Fruit fly (Drosophila melanogaster): Measurements from ENCODE around the gene Ir76a.
A peak's percentile ranks its signal among the peaks of the same experiment; 100 is the strongest.

Gene Ir76a

DNA sequence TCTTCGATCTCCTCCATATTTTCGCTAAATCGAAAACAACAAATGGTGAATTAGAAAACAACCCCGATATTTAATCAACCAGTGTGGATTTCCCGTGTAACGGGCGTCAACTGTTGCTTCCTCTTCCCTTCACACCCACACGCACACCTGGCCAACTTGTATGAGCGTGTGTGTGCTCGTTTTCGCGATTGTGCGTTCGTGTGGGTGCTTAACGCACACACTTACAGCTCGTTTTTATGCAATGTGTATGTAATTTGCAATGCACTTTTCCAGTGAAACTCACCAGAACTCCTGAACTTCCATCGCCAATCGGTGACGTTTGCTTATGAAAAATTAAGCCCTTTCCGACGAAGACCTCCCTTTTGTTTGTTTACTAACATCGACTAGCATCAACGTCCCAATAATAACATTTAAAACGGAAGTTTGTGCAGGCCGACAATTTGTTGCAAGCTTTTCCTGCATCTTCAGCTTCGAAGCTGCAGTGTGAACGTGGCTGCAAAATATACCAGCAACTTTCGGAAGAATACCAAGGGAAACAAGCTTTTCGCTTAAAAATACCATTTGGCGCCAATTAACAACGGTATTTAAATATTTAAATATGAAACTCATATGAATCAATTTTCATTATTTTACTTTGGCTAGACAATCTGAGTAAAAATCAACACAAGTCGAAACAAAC, 16.5 kb downstream of the Ir76a start, which contains the start of gene cyc (continued):
- TF ChIP-seq en (GFP tag; optimal IDR thresholded peaks at IDR 0.05) (no peak), hkb (optimal IDR thresholded peaks at IDR 0.05) (no peak), hkb (GFP tag; IDR thresholded peaks at IDR 0.05) (no peak), trem (tag; optimal IDR thresholded peaks at IDR 0.05) (peak; percentile 7), gcm (GFP tag; optimal IDR thresholded peaks at IDR 0.05) (no peak), ssp (GFP tag; IDR thresholded peaks at IDR 0.05) (0 out of 2 replicates have a peak, but pooled peaks have one; percentile 26), pfk (GFP tag; optimal IDR thresholded peaks at IDR 0.05) (no peak), CG30020 (tag; optimal IDR thresholded peaks at IDR 0.05) (no peak), gfzf (GFP tag; optimal IDR thresholded peaks at IDR 0.05) (peak; percentile 62), Pdp1 (GFP tag; optimal IDR thresholded peaks at IDR 0.05) (peak in 1 of 2 experiments; percentile 28), Hr3 (GFP tag; optimal IDR thresholded peaks at IDR 0.05) (no peak), CG5180 (GFP tag; optimal IDR thresholded peaks at IDR 0.05) (peak; percentile 21), Abd-B (GFP tag; optimal IDR thresholded peaks at IDR 0.05) (no peak), MBD-R2 (GFP tag; IDR thresholded peaks at IDR 0.05) (peak; percentile 29; the same call in 1 of the 2 replicates), lbe (GFP tag; optimal IDR thresholded peaks at IDR 0.05) (peak; percentile 22), CG12659 (GFP tag; optimal IDR thresholded peaks at IDR 0.05) (peak; percentile 36), CG7372 (GFP tag; IDR thresholded peaks at IDR 0.05) (no peak), gt (GFP tag; IDR thresholded peaks at IDR 0.05) (no peak), ara (GFP tag; IDR thresholded peaks at IDR 0.05) (no peak), CG2889 (GFP tag; IDR thresholded peaks at IDR 0.05) (no peak), pzg (GFP tag; optimal IDR thresholded peaks at IDR 0.05) (peak; percentile 65), stwl (tag; optimal IDR thresholded peaks at IDR 0.05) (peak; percentile 17), CG15514 (GFP tag; optimal IDR thresholded peaks at IDR 0.05) (peak; percentile 84), CG9797 (GFP tag; optimal IDR thresholded peaks at IDR 0.05) (peak; percentile 62), ci (GFP tag; IDR thresholded peaks at IDR 0.05) (0 out of 3 replicates have a peak, but pooled peaks have one; percentile 19), CG6765 (GFP tag; optimal IDR thresholded peaks at IDR 0.05) (no peak), HHEX (GFP tag; optimal IDR thresholded peaks at IDR 0.05) (no peak), CG13287 (GFP tag; IDR thresholded peaks at IDR 0.05; ENCODE audit: partially characterized antibody) (peak; percentile 8; the same call in 1 of the 2 replicates), ash1 (GFP tag; optimal IDR thresholded peaks at IDR 0.05) (no peak), nom (GFP tag; optimal IDR thresholded peaks at IDR 0.05) (peak; percentile 68), CG11093 (GFP tag; IDR thresholded peaks at IDR 0.05) (no peak), eve (GFP tag; optimal IDR thresholded peaks at IDR 0.05) (no peak), eyg (GFP tag; optimal IDR thresholded peaks at IDR 0.05) (no peak), Sry-β (GFP tag; optimal IDR thresholded peaks at IDR 0.05) (no peak), slbo (GFP tag; IDR thresholded peaks at IDR 0.05) (peak; percentile 22; the same call in 1 of the 2 replicates), Stat92E (GFP tag; optimal IDR thresholded peaks at IDR 0.05) (no peak), Ets97D (GFP tag; optimal IDR thresholded peaks at IDR 0.05) (peak; percentile 75), luna (GFP tag; optimal IDR thresholded peaks at IDR 0.05) (no peak)

- TF ChIP-seq CG2678 (tag; optimal IDR thresholded peaks at IDR 0.05) (peak; percentile 80), Sox102F (GFP tag; optimal IDR thresholded peaks at IDR 0.05) (no peak), cad (GFP tag; optimal IDR thresholded peaks at IDR 0.05) (no peak), CG17359 (tag; optimal IDR thresholded peaks at IDR 0.05) (peak; percentile 64), twi (tag; optimal IDR thresholded peaks at IDR 0.05) (peak; percentile 64), nerfin-2 (GFP tag; IDR thresholded peaks at IDR 0.05; ENCODE audit: partially characterized antibody) (peak; percentile 95), cas (GFP tag; IDR thresholded peaks at IDR 0.05) (peak; percentile 32; the same call in 1 of the 2 replicates), oc (tag; optimal IDR thresholded peaks at IDR 0.05) (no peak), luna (GFP tag; optimal IDR thresholded peaks at IDR 0.05) (peak; percentile 25), Atf6 (GFP tag; IDR thresholded peaks at IDR 0.05) (peak; percentile 45; the same call in 1 of the 2 replicates), Dek (tag; optimal IDR thresholded peaks at IDR 0.05) (peak; percentile 70), CG31365 (tag; optimal IDR thresholded peaks at IDR 0.05) (no peak), ci (GFP tag; IDR thresholded peaks at IDR 0.05) (peak; percentile 34; the same call in 1 of the 3 replicates)
These were observed 18.9 kb downstream of the Ir76a start, which contains the start of the genes Fibp and Deaf1 for dm6 chr3L:19817807-19818531. Fibp (minus strand) TSS chr3L:19817967. Deaf1 (plus strand) TSS chr3L:19818174.
